Worm (Caenorhabditis elegans) whole organism, L4/young adult: ENCODE results near the gene M01B2.13.

Experiments used
- dao-5 ChIP-seq: sonication (generic microtip); optimal IDR thresholded peaks from 2 replicates; lab custom pipeline; 2016; ENCODE audit warnings: missing genotype, missing genetic modification characterization, moderate library complexity, missing compliant biosample characterization
- him-1 ChIP-seq: sonication (generic microtip); optimal IDR thresholded peaks from 2 replicates; lab custom pipeline; 2016; ENCODE audit warnings: missing genotype, missing genetic modification reagents, missing genetic modification characterization, missing compliant biosample characterization

DNA sequence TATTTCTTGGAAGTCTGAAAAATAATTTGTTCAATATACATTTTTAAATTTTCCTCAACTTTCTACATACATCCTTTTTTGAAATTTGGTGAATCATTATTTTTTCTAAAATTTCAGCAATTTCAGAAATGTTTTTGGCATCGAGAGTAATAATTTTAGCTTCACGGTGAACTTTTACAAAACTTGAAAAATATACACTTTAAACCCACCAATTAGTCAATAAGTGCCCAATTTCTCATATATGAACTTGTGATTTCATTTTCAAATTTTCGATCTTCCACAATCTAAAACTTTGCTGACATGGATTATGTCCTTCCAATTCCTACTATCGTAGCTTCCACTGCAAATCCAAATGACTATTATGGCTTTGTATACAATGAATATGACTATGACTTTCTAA lies 42.0 kb downstream of the M01B2.13 start, which contains the start of gene srw-24:
- TF ChIP-seq him-1 (tag; lab: Kevin White, UChicago) (no peak), dao-5 (tag; lab: Kevin White, UChicago) (no peak)
